Fruit fly (Drosophila melanogaster): ENCODE results near the gene CG4768.

dm6 chrX:16814351-16814750 is 22.4 kb downstream of the CG4768 start:
- TF ChIP-seq pan (optimal IDR thresholded peaks at IDR 0.05) (no peak), usp (GFP tag; optimal IDR thresholded peaks at IDR 0.05) (no peak), Dif (GFP tag; optimal IDR thresholded peaks at IDR 0.05; ENCODE audit: partially characterized antibody) (no peak), Myc (optimal IDR thresholded peaks at IDR 0.05) (no peak)

Data from whole organism, wandering third instar larva.